Worm (Caenorhabditis elegans) whole organism, L4 larva: ENCODE results near the gene K04G7.1.

ENCODE experiments used
- D1046.2 ChIP-seq: fragments of 200-800 bp; sonication (Bioruptor generic); IDR thresholded peaks from 2 replicates; pipeline ENCODE4 v1.3.6; 2022; ENCODE audit warnings: missing genetic modification characterization, missing compliant biosample characterization
- F10B5.3 ChIP-seq: sonication (generic microtip); optimal IDR thresholded peaks from 2 replicates; lab custom pipeline; 2016; ENCODE audit warnings: mild to moderate bottlenecking, missing genetic modification characterization, missing compliant biosample characterization
- F44E2.7 ChIP-seq: fragments of 200-800 bp; sonication (Bioruptor generic); IDR thresholded peaks from 2 replicates; pipeline ENCODE4 v2.1.2; 2022; ENCODE audit warnings: missing genetic modification characterization, missing compliant biosample characterization
- F49E8.2 ChIP-seq: sonication (generic microtip); optimal IDR thresholded peaks from 2 replicates; lab custom pipeline; 2016; ENCODE audit warnings: missing compliant biosample characterization, mild to moderate bottlenecking, missing genetic modification characterization, borderline replicate concordance
- T26A8.4 ChIP-seq: fragments of 200-800 bp; sonication (Bioruptor generic); IDR thresholded peaks from 2 replicates; pipeline ENCODE4 v1.3.6; 2022; ENCODE audit warnings: missing genetic modification characterization, missing compliant biosample characterization
- Y48G9A.11 ChIP-seq: fragments of 200-800 bp; sonication (Bioruptor generic); IDR thresholded peaks from 2 replicates; pipeline ENCODE4 v1.3.6; 2022; ENCODE audit warnings: missing genetic modification reagents, missing genetic modification characterization, missing compliant biosample characterization
- Y75B8A.6 ChIP-seq: fragments of 200-800 bp; sonication (Bioruptor generic); IDR thresholded peaks from 2 replicates; pipeline ENCODE4 v1.3.6; 2022; ENCODE audit warnings: missing genetic modification reagents, missing genetic modification characterization, missing compliant biosample characterization
- aly-2 ChIP-seq: sonication (generic microtip); optimal IDR thresholded peaks from 2 replicates; lab custom pipeline; 2018; ENCODE audit warnings: missing biosample characterization, missing genetic modification characterization
- ama-1 ChIP-seq: fragments of 150-350 bp; optimal IDR thresholded peaks from 2 replicates; lab custom pipeline; 2014; ENCODE audit warnings: inconsistent platforms, mixed read lengths
- attf-4 ChIP-seq: sonication (generic microtip); optimal IDR thresholded peaks from 3 replicates; lab custom pipeline; 2017; ENCODE audit warnings: missing biosample characterization, missing genetic modification characterization
- ceh-20 ChIP-seq: fragments of 200-800 bp; sonication (Bioruptor generic); IDR thresholded peaks from 2 replicates; pipeline ENCODE4 v1.3.6; 2022; ENCODE audit warnings: missing genetic modification reagents, missing genetic modification characterization, missing compliant biosample characterization
- ceh-44 ChIP-seq: fragments of 200-800 bp; sonication (Bioruptor generic); IDR thresholded peaks from 2 replicates; pipeline ENCODE4 v1.3.6; 2022; ENCODE audit warnings: missing genetic modification reagents, missing genetic modification characterization, missing compliant biosample characterization
- ces-1 ChIP-seq: fragments of 150-350 bp; sonication (generic microtip); optimal IDR thresholded peaks from 4 replicates; lab custom pipeline; 2014; ENCODE audit warnings: missing biosample characterization, missing genetic modification reagents, missing genetic modification characterization
- ctbp-1 ChIP-seq: fragments of 200-800 bp; sonication (Bioruptor generic); IDR thresholded peaks from 2 replicates; pipeline ENCODE4 v1.3.6; 2022; ENCODE audit warnings: missing genetic modification reagents, missing genetic modification characterization, missing compliant biosample characterization
- daf-12 ChIP-seq: fragments of 150-350 bp; optimal IDR thresholded peaks from 2 replicates; lab custom pipeline; 2014; ENCODE audit warnings: missing biosample characterization, missing genetic modification reagents, missing genetic modification characterization
- daf-16 ChIP-seq, 3 experiments: sonication (generic microtip); optimal IDR thresholded peaks; 2 replicates each; lab custom pipeline; 2016 to 2017; ENCODE audit warnings: missing genetic modification characterization in 3 of 3, missing genetic modification reagents in 3 of 3, mild to moderate bottlenecking in 2 of 3, missing compliant biosample characterization in 2 of 3, missing biosample characterization in 1 of 3, moderate library complexity in 1 of 3
- daf-19 ChIP-seq: fragments of 200-800 bp; sonication (Bioruptor generic); conservative IDR thresholded peaks from 2 replicates; pipeline ENCODE4 v1.3.6; 2022; ENCODE audit warnings: missing genetic modification characterization, missing compliant biosample characterization
- dmd-6 ChIP-seq: fragments of 200-800 bp; sonication (Bioruptor generic); IDR thresholded peaks from 2 replicates; pipeline ENCODE4 v1.3.6; 2022; ENCODE audit warnings: missing genetic modification reagents, missing genetic modification characterization, missing compliant biosample characterization
- dmd-8 ChIP-seq: fragments of 200-800 bp; sonication (Bioruptor generic); IDR thresholded peaks from 2 replicates; pipeline ENCODE4 v1.3.6; 2022; ENCODE audit warnings: missing genetic modification characterization, missing compliant biosample characterization
- dmd-9 ChIP-seq: fragments of 200-800 bp; sonication (Bioruptor generic); IDR thresholded peaks from 2 replicates; pipeline ENCODE4 v1.3.6; 2022; ENCODE audit warnings: missing genetic modification reagents, missing genetic modification characterization, missing compliant biosample characterization
- hlh-30 ChIP-seq: sonication (generic microtip); optimal IDR thresholded peaks from 2 replicates; lab custom pipeline; 2017; ENCODE audit warnings: antibody characterized with exemption, mild to moderate bottlenecking, missing genetic modification characterization, missing compliant biosample characterization; ENCODE audit not compliant: insufficient read depth
- lin-1 ChIP-seq: fragments of 200-800 bp; sonication (Bioruptor generic); IDR thresholded peaks from 2 replicates; pipeline ENCODE4 v1.3.6; 2022; ENCODE audit warnings: missing genetic modification reagents, missing genetic modification characterization, missing compliant biosample characterization
- lin-13 ChIP-seq: fragments of 150-350 bp; optimal IDR thresholded peaks from 2 replicates; lab custom pipeline; 2014; ENCODE audit warnings: missing biosample characterization, missing genetic modification reagents, missing genetic modification characterization
- lin-38 ChIP-seq: fragments of 200-800 bp; sonication (Bioruptor generic); IDR thresholded peaks from 2 replicates; pipeline ENCODE4 v1.3.6; 2022; ENCODE audit warnings: missing genetic modification reagents, missing genetic modification characterization, missing compliant biosample characterization
- mep-1 ChIP-seq: fragments of 150-350 bp; sonication (generic microtip); optimal IDR thresholded peaks from 3 replicates; lab custom pipeline; 2014; ENCODE audit warnings: missing biosample characterization, missing genetic modification characterization
- mes-2 ChIP-seq: sonication (generic microtip); optimal IDR thresholded peaks from 2 replicates; lab custom pipeline; 2016; ENCODE audit warnings: missing genotype, mild to moderate bottlenecking, missing genetic modification characterization, missing compliant biosample characterization; ENCODE audit not compliant: poor library complexity, severe bottlenecking
- mxl-3 ChIP-seq: fragments of 200-800 bp; sonication (Bioruptor generic); optimal IDR thresholded peaks from 2 replicates; lab custom pipeline; 2018; ENCODE audit warnings: mild to moderate bottlenecking, missing genetic modification characterization, missing compliant biosample characterization
- nhr-102 ChIP-seq: sonication (generic microtip); optimal IDR thresholded peaks from 2 replicates; lab custom pipeline; 2016; ENCODE audit warnings: mild to moderate bottlenecking, missing genetic modification characterization, moderate library complexity, missing compliant biosample characterization
- nhr-11 ChIP-seq: fragments of 150-350 bp; optimal IDR thresholded peaks from 2 replicates; lab custom pipeline; 2014; ENCODE audit warnings: missing biosample characterization, missing genetic modification characterization
- nhr-111 ChIP-seq: fragments of 200-800 bp; sonication (Bioruptor generic); optimal IDR thresholded peaks from 2 replicates; lab custom pipeline; 2018; ENCODE audit warnings: mild to moderate bottlenecking, missing genetic modification characterization, missing compliant biosample characterization
- nhr-48 ChIP-seq: sonication (generic microtip); optimal IDR thresholded peaks from 2 replicates; lab custom pipeline; 2016; ENCODE audit warnings: mild to moderate bottlenecking, missing genetic modification characterization, missing compliant biosample characterization
- nhr-6 ChIP-seq: fragments of 150-350 bp; optimal IDR thresholded peaks from 2 replicates; lab custom pipeline; 2014; ENCODE audit warnings: missing biosample characterization, missing genetic modification characterization
- nhr-77 ChIP-seq: fragments of 150-350 bp; optimal IDR thresholded peaks from 2 replicates; lab custom pipeline; 2014; ENCODE audit warnings: missing biosample characterization, missing genetic modification characterization
- pqm-1 ChIP-seq: sonication (generic microtip); optimal IDR thresholded peaks from 2 replicates; lab custom pipeline; 2017; ENCODE audit warnings: missing biosample characterization, missing genetic modification characterization
- rbr-2 ChIP-seq: sonication (generic microtip); optimal IDR thresholded peaks from 2 replicates; lab custom pipeline; 2016; ENCODE audit warnings: missing genotype, missing genetic modification characterization, missing compliant biosample characterization
- saeg-2 ChIP-seq: fragments of 200-800 bp; sonication (Bioruptor generic); IDR thresholded peaks from 2 replicates; pipeline ENCODE4 v1.3.6; 2022; ENCODE audit warnings: missing genetic modification reagents, missing genetic modification characterization, missing compliant biosample characterization
- sdz-12 ChIP-seq: fragments of 200-800 bp; sonication (Bioruptor generic); optimal IDR thresholded peaks from 2 replicates; lab custom pipeline; 2018; ENCODE audit warnings: mild to moderate bottlenecking, missing genetic modification characterization, missing compliant biosample characterization
- tag-97 ChIP-seq: fragments of 200-800 bp; sonication (Bioruptor generic); IDR thresholded peaks from 2 replicates; pipeline ENCODE4 v1.3.6; 2022; ENCODE audit warnings: missing genetic modification characterization, missing compliant biosample characterization
- tra-1 ChIP-seq: fragments of 200-800 bp; sonication (Bioruptor generic); IDR thresholded peaks from 2 replicates; pipeline ENCODE4 v1.3.6; 2022; ENCODE audit warnings: missing genetic modification reagents, missing genetic modification characterization, missing compliant biosample characterization
- unc-130 ChIP-seq: sonication (generic microtip); optimal IDR thresholded peaks from 2 replicates; lab custom pipeline; 2016; ENCODE audit warnings: missing genetic modification reagents, missing genetic modification characterization, missing compliant biosample characterization
- unc-39 ChIP-seq: sonication (generic microtip); optimal IDR thresholded peaks from 2 replicates; lab custom pipeline; 2017; ENCODE audit warnings: missing biosample characterization, missing genetic modification characterization
- vab-7 ChIP-seq: fragments of 200-800 bp; sonication (Bioruptor generic); IDR thresholded peaks from 2 replicates; pipeline ENCODE4 v1.3.6; 2022; ENCODE audit warnings: missing genetic modification reagents, missing genetic modification characterization, missing compliant biosample characterization
- zip-11 ChIP-seq: fragments of 200-800 bp; sonication (Bioruptor generic); IDR thresholded peaks from 2 replicates; pipeline ENCODE4 v1.3.6; 2022; ENCODE audit warnings: missing genetic modification characterization, missing compliant biosample characterization
- ztf-11 ChIP-seq: fragments of 150-350 bp; optimal IDR thresholded peaks from 2 replicates; lab custom pipeline; 2014; ENCODE audit warnings: missing biosample characterization, missing genetic modification characterization

Gene K04G7.1

DNA sequence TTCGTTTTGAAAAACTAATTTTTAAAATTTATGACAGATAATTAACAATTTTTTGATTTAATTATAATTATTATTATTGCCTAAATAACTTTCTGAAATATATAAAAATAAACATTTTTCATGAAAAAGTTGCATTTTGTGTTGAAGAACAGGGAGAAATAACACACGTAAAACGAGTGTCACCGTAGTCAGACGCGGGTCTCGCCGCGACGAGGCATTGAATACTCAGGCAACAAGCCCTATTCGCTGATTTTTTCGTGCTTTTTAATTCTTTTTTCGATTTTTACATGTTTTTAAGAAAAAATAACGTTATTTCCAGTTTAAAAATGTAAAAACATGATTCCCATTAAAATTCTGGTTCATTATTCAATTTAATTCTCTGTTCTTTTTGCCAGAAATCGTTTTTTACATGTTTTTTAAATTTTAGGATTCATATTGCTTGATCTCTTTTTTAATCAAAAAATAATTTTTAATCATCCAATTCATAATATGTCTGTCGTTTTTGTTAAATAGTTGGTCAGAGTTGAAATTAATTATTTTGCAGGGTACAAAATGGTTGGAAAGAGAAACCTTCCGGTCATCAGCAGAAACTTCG is 45.5 kb downstream of the K04G7.1 start, which contains the start of gene rpl-6 (continued):
- TF ChIP-seq rbr-2: peak; percentile 79
- TF ChIP-seq sdz-12: no peak
- TF ChIP-seq ceh-20 (GFP tag; lab: Robert Waterston, UW): peak; percentile 27; the same call in 1 of the 2 replicates
- TF ChIP-seq mxl-3 (GFP tag; lab: Kevin White, UChicago): peak; percentile 31
- no peak for TF ChIP-seq vab-7
- TF ChIP-seq T26A8.4 (GFP tag; lab: Robert Waterston, UW): peak; percentile 76
- peak; percentile 95 for TF ChIP-seq nhr-77 (tag; lab: Kevin White, UChicago)
- no peak for TF ChIP-seq daf-12
- TF ChIP-seq dmd-6 (GFP tag; lab: Robert Waterston, UW): peak; percentile 60
- no peak for TF ChIP-seq ztf-11 (tag; lab: Kevin White, UChicago)
- peak; percentile 41 for TF ChIP-seq unc-130 (GFP tag; lab: Kevin White, UChicago)
- peak; percentile 24 for TF ChIP-seq nhr-48 (tag; lab: Kevin White, UChicago)
- peak; percentile 99 for TF ChIP-seq D1046.2 (GFP tag; lab: Robert Waterston, UW)
- no peak for TF ChIP-seq Y75B8A.6 (GFP tag; lab: Robert Waterston, UW)
- peak; percentile 90 for TF ChIP-seq nhr-6 (tag; lab: Kevin White, UChicago)
- no peak for TF ChIP-seq daf-16 (GFP tag; optimal IDR thresholded peaks at IDR 0.05; lab: Kevin White, UChicago)
- TF ChIP-seq daf-16 (tag; optimal IDR thresholded peaks at IDR 0.05; lab: Kevin White, UChicago): peak; percentile 85
- TF ChIP-seq nhr-102 (tag; lab: Kevin White, UChicago): peak; percentile 82
- peak; percentile 46; the same call in 1 of the 2 replicates for TF ChIP-seq ctbp-1
- TF ChIP-seq ceh-44 (GFP tag; lab: Robert Waterston, UW): 0 out of 2 replicates have a peak, but pooled peaks have one; percentile 32
- TF ChIP-seq mep-1 (tag; lab: Kevin White, UChicago): peak; percentile 91
- TF ChIP-seq daf-19: peak; percentile 37; the same call in 1 of the 2 replicates
- TF ChIP-seq pqm-1 (tag; lab: Kevin White, UChicago): no peak
- peak; percentile 88 for TF ChIP-seq hlh-30 (tag; lab: Kevin White, UChicago)
- TF ChIP-seq saeg-2 (GFP tag; lab: Robert Waterston, UW): no peak
- peak; percentile 85 for TF ChIP-seq dmd-9 (GFP tag; lab: Robert Waterston, UW)
- TF ChIP-seq ces-1: no peak
- no peak for TF ChIP-seq nhr-111 (GFP tag; lab: Kevin White, UChicago)
- TF ChIP-seq unc-39 (tag; lab: Kevin White, UChicago): no peak
- TF ChIP-seq F10B5.3 (tag; lab: Kevin White, UChicago): no peak

DNA sequence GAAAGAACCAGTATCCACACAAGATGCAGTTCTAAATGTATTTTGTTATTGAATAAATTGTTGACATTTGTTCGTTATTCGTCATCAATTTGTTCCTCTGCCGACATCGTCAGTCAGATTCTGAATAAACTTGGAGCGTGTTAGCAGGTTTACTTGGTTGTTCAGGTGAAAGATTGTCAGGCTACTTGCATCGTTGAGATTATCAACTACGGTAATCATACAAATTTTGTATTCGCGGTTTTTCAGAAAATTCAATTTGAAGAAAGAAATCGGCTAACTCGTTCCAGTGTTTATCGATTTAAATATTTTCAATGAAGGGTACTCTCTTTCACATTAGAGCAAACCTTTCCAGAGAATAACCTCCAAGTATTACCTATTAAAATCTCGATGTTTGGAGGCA is 47.2 kb downstream of the K04G7.1 start, which contains the start of gene R151.2:
Gene R151.2, plus strand, starts transcription at position 247 of the 400 bp plus-strand sequence.
- TF ChIP-seq daf-12: no peak
- peak; percentile 29 for TF ChIP-seq lin-38 (GFP tag; lab: Robert Waterston, UW)
- TF ChIP-seq attf-4: no peak
- TF ChIP-seq ama-1 (lab: Kevin White, UChicago): peak; percentile 65
- TF ChIP-seq dmd-8 (GFP tag; lab: Robert Waterston, UW): no peak
- no peak for TF ChIP-seq lin-1 (GFP tag; lab: Robert Waterston, UW)
- peak; percentile 62 for TF ChIP-seq F49E8.2 (tag; lab: Kevin White, UChicago)
- TF ChIP-seq zip-11 (GFP tag; lab: Robert Waterston, UW): no peak
- TF ChIP-seq Y48G9A.11 (GFP tag; lab: Robert Waterston, UW): peak; percentile 38; the same call in 1 of the 2 replicates
- TF ChIP-seq lin-13 (GFP tag; lab: Kevin White, UChicago): no peak
- TF ChIP-seq aly-2 (tag; lab: Kevin White, UChicago): no peak
- no peak for TF ChIP-seq nhr-11 (tag; lab: Kevin White, UChicago)
- no peak for TF ChIP-seq tra-1
- 0 out of 2 replicates have a peak, but pooled peaks have one; percentile 9 for TF ChIP-seq F44E2.7 (GFP tag; lab: Robert Waterston, UW)
- TF ChIP-seq tag-97 (GFP tag; lab: Robert Waterston, UW): no peak
- TF ChIP-seq mes-2 (tag; lab: Kevin White, UChicago): peak; percentile 14
